Worm (Caenorhabditis elegans) whole organism, L4 larva: ENCODE data around the gene ptr-19.
A peak's percentile ranks its signal among the peaks of the same experiment; 100 is the strongest.

Source experiments
- D1046.2 ChIP-seq: fragments of 200-800 bp; sonication (Bioruptor generic); IDR thresholded peaks from 2 replicates; pipeline ENCODE4 v1.3.6; 2022; ENCODE audit warnings: missing genetic modification characterization, missing compliant biosample characterization
- F10B5.3 ChIP-seq: sonication (generic microtip); optimal IDR thresholded peaks from 2 replicates; lab custom pipeline; 2016; ENCODE audit warnings: mild to moderate bottlenecking, missing genetic modification characterization, missing compliant biosample characterization
- F26F4.8 ChIP-seq: fragments of 200-800 bp; sonication (Bioruptor generic); conservative IDR thresholded peaks from 2 replicates; pipeline ENCODE4 v1.3.6; 2022; ENCODE audit warnings: missing genetic modification characterization, missing compliant biosample characterization
- T26A8.4 ChIP-seq: fragments of 200-800 bp; sonication (Bioruptor generic); IDR thresholded peaks from 2 replicates; pipeline ENCODE4 v1.3.6; 2022; ENCODE audit warnings: missing genetic modification characterization, missing compliant biosample characterization
- aha-1 ChIP-seq: fragments of 150-350 bp; peaks from one replicate; lab custom pipeline; 2014; ENCODE audit warnings: missing biosample characterization, missing genetic modification characterization
- aly-2 ChIP-seq: sonication (generic microtip); optimal IDR thresholded peaks from 2 replicates; lab custom pipeline; 2018; ENCODE audit warnings: missing biosample characterization, missing genetic modification characterization
- arid-1 ChIP-seq: fragments of 200-800 bp; sonication (Bioruptor generic); conservative IDR thresholded peaks from 2 replicates; pipeline ENCODE4 v1.3.6; 2022; ENCODE audit warnings: missing genetic modification reagents, missing genetic modification characterization, missing compliant biosample characterization
- ceh-20 ChIP-seq: fragments of 200-800 bp; sonication (Bioruptor generic); IDR thresholded peaks from 2 replicates; pipeline ENCODE4 v1.3.6; 2022; ENCODE audit warnings: missing genetic modification reagents, missing genetic modification characterization, missing compliant biosample characterization
- ceh-32 ChIP-seq: sonication (generic microtip); optimal IDR thresholded peaks from 2 replicates; lab custom pipeline; 2016; ENCODE audit warnings: mild to moderate bottlenecking, missing genetic modification characterization, missing compliant biosample characterization; ENCODE audit not compliant: poor library complexity
- ceh-82 ChIP-seq: sonication (generic microtip); optimal IDR thresholded peaks from 2 replicates; lab custom pipeline; 2017; ENCODE audit warnings: missing biosample characterization, missing genetic modification characterization
- ces-1 ChIP-seq: fragments of 150-350 bp; sonication (generic microtip); optimal IDR thresholded peaks from 4 replicates; lab custom pipeline; 2014; ENCODE audit warnings: missing biosample characterization, missing genetic modification reagents, missing genetic modification characterization
- ctbp-1 ChIP-seq: fragments of 200-800 bp; sonication (Bioruptor generic); IDR thresholded peaks from 2 replicates; pipeline ENCODE4 v1.3.6; 2022; ENCODE audit warnings: missing genetic modification reagents, missing genetic modification characterization, missing compliant biosample characterization
- daf-16 ChIP-seq, 3 experiments: sonication (generic microtip); optimal IDR thresholded peaks; 2 replicates each; lab custom pipeline; 2016 to 2017; ENCODE audit warnings: missing genetic modification characterization in 3 of 3, missing genetic modification reagents in 3 of 3, mild to moderate bottlenecking in 2 of 3, missing compliant biosample characterization in 2 of 3, missing biosample characterization in 1 of 3, moderate library complexity in 1 of 3
- daf-19 ChIP-seq: fragments of 200-800 bp; sonication (Bioruptor generic); conservative IDR thresholded peaks from 2 replicates; pipeline ENCODE4 v1.3.6; 2022; ENCODE audit warnings: missing genetic modification characterization, missing compliant biosample characterization
- dmd-6 ChIP-seq: fragments of 200-800 bp; sonication (Bioruptor generic); IDR thresholded peaks from 2 replicates; pipeline ENCODE4 v1.3.6; 2022; ENCODE audit warnings: missing genetic modification reagents, missing genetic modification characterization, missing compliant biosample characterization
- dve-1 ChIP-seq: sonication (generic microtip); optimal IDR thresholded peaks from 2 replicates; lab custom pipeline; 2017; ENCODE audit warnings: antibody characterized with exemption, mild to moderate bottlenecking, missing genetic modification characterization, missing compliant biosample characterization; ENCODE audit not compliant: insufficient read depth
- egl-43 ChIP-seq: fragments of 200-800 bp; sonication (Bioruptor generic); IDR thresholded peaks from 2 replicates; pipeline ENCODE4 v1.3.6; 2022; ENCODE audit warnings: missing genetic modification reagents, missing genetic modification characterization, missing compliant biosample characterization
- fkh-10 ChIP-seq: fragments of 150-350 bp; optimal IDR thresholded peaks from 2 replicates; lab custom pipeline; 2014; ENCODE audit warnings: missing biosample characterization, missing genetic modification reagents, missing genetic modification characterization
- fos-1 ChIP-seq: fragments of 150-350 bp; optimal IDR thresholded peaks from 2 replicates; lab custom pipeline; 2014; ENCODE audit warnings: missing biosample characterization, missing genetic modification characterization
- gei-8 ChIP-seq: fragments of 200-800 bp; sonication (Bioruptor generic); optimal IDR thresholded peaks from 2 replicates; lab custom pipeline; 2018; ENCODE audit warnings: mild to moderate bottlenecking, missing genetic modification characterization, missing compliant biosample characterization
- hif-1 ChIP-seq, 2 experiments: sonication (generic microtip); optimal IDR thresholded peaks; 2 replicates each; lab custom pipeline; 2016 to 2017; ENCODE audit warnings: missing compliant biosample characterization in 2 of 2, missing genetic modification characterization in 2 of 2, missing genetic modification reagents in 2 of 2, missing genotype in 2 of 2, mild to moderate bottlenecking in 1 of 2
- hlh-11 ChIP-seq: fragments of 200-800 bp; sonication (Bioruptor generic); optimal IDR thresholded peaks from 2 replicates; lab custom pipeline; 2018; ENCODE audit warnings: mild to moderate bottlenecking, missing genetic modification characterization, missing compliant biosample characterization
- hmg-1.1 ChIP-seq: fragments of 200-800 bp; sonication (Bioruptor generic); IDR thresholded peaks from 2 replicates; pipeline ENCODE4 v1.3.6; 2022; ENCODE audit warnings: missing genetic modification reagents, missing genetic modification characterization, missing compliant biosample characterization
- lin-1 ChIP-seq: fragments of 200-800 bp; sonication (Bioruptor generic); IDR thresholded peaks from 2 replicates; pipeline ENCODE4 v1.3.6; 2022; ENCODE audit warnings: missing genetic modification reagents, missing genetic modification characterization, missing compliant biosample characterization
- lin-39 ChIP-seq: fragments of 150-350 bp; optimal IDR thresholded peaks from 2 replicates; lab custom pipeline; 2014; ENCODE audit warnings: missing biosample characterization, missing genetic modification reagents, missing genetic modification characterization
- lir-3 ChIP-seq: sonication (generic microtip); optimal IDR thresholded peaks from 2 replicates; lab custom pipeline; 2016; ENCODE audit warnings: mild to moderate bottlenecking, missing genetic modification characterization, missing compliant biosample characterization
- lsy-2 ChIP-seq, 2 experiments: fragments of 150-350 bp in 1 of 2; sonication (generic microtip) in 1 of 2; optimal IDR thresholded peaks; 2 replicates each; lab custom pipeline; 2014 to 2017; ENCODE audit warnings: missing biosample characterization in 2 of 2, missing genetic modification characterization in 2 of 2
- madf-9 ChIP-seq: fragments of 200-800 bp; sonication (Bioruptor generic); conservative IDR thresholded peaks from 2 replicates; pipeline ENCODE4 v1.3.6; 2022; ENCODE audit warnings: missing genetic modification reagents, missing genetic modification characterization, missing compliant biosample characterization
- mep-1 ChIP-seq: fragments of 150-350 bp; sonication (generic microtip); optimal IDR thresholded peaks from 3 replicates; lab custom pipeline; 2014; ENCODE audit warnings: missing biosample characterization, missing genetic modification characterization
- mes-2 ChIP-seq: sonication (generic microtip); optimal IDR thresholded peaks from 2 replicates; lab custom pipeline; 2016; ENCODE audit warnings: missing genotype, mild to moderate bottlenecking, missing genetic modification characterization, missing compliant biosample characterization; ENCODE audit not compliant: poor library complexity, severe bottlenecking
- nhr-102 ChIP-seq: sonication (generic microtip); optimal IDR thresholded peaks from 2 replicates; lab custom pipeline; 2016; ENCODE audit warnings: mild to moderate bottlenecking, missing genetic modification characterization, moderate library complexity, missing compliant biosample characterization
- nhr-111 ChIP-seq: fragments of 200-800 bp; sonication (Bioruptor generic); optimal IDR thresholded peaks from 2 replicates; lab custom pipeline; 2018; ENCODE audit warnings: mild to moderate bottlenecking, missing genetic modification characterization, missing compliant biosample characterization
- nhr-25 ChIP-seq: sonication (generic microtip); optimal IDR thresholded peaks from 2 replicates; lab custom pipeline; 2017; ENCODE audit warnings: missing genetic modification characterization, mild to moderate bottlenecking, missing compliant biosample characterization, antibody characterized with exemption, moderate library complexity, borderline replicate concordance; ENCODE audit not compliant: insufficient read depth
- nhr-41 ChIP-seq: fragments of 200-800 bp; sonication (Bioruptor generic); IDR thresholded peaks from 2 replicates; pipeline ENCODE4 v1.3.6; 2022; ENCODE audit warnings: missing genetic modification reagents, missing genetic modification characterization, missing compliant biosample characterization
- nhr-76 ChIP-seq: fragments of 150-350 bp; optimal IDR thresholded peaks from 2 replicates; lab custom pipeline; 2014; ENCODE audit warnings: missing biosample characterization, missing genetic modification characterization
- nhr-77 ChIP-seq: fragments of 150-350 bp; optimal IDR thresholded peaks from 2 replicates; lab custom pipeline; 2014; ENCODE audit warnings: missing biosample characterization, missing genetic modification characterization
- php-3 ChIP-seq: fragments of 200-800 bp; sonication (Bioruptor generic); IDR thresholded peaks from 2 replicates; pipeline ENCODE4 v1.3.6; 2022; ENCODE audit warnings: missing genetic modification reagents, missing genetic modification characterization, missing compliant biosample characterization
- rbr-2 ChIP-seq: sonication (generic microtip); optimal IDR thresholded peaks from 2 replicates; lab custom pipeline; 2016; ENCODE audit warnings: missing genotype, missing genetic modification characterization, missing compliant biosample characterization
- saeg-2 ChIP-seq: fragments of 200-800 bp; sonication (Bioruptor generic); IDR thresholded peaks from 2 replicates; pipeline ENCODE4 v1.3.6; 2022; ENCODE audit warnings: missing genetic modification reagents, missing genetic modification characterization, missing compliant biosample characterization
- sdz-12 ChIP-seq: fragments of 200-800 bp; sonication (Bioruptor generic); optimal IDR thresholded peaks from 2 replicates; lab custom pipeline; 2018; ENCODE audit warnings: mild to moderate bottlenecking, missing genetic modification characterization, missing compliant biosample characterization
- set-16 ChIP-seq: fragments of 200-800 bp; sonication (Bioruptor generic); IDR thresholded peaks from 2 replicates; pipeline ENCODE4 v1.3.6; 2022; ENCODE audit warnings: missing genetic modification reagents, missing genetic modification characterization, missing compliant biosample characterization
- snpc-1.2 ChIP-seq: fragments of 200-800 bp; sonication (Bioruptor generic); IDR thresholded peaks from 2 replicates; pipeline ENCODE4 v1.3.6; 2022; ENCODE audit warnings: missing genetic modification reagents, missing genetic modification characterization, missing compliant biosample characterization
- spr-1 ChIP-seq: sonication (generic microtip); optimal IDR thresholded peaks from 2 replicates; lab custom pipeline; 2016; ENCODE audit warnings: mild to moderate bottlenecking, missing genetic modification characterization, missing compliant biosample characterization
- spr-3 ChIP-seq: fragments of 200-800 bp; sonication (Bioruptor generic); optimal IDR thresholded peaks from 2 replicates; lab custom pipeline; 2018; ENCODE audit warnings: mild to moderate bottlenecking, missing genetic modification characterization, missing compliant biosample characterization
- tra-1 ChIP-seq: fragments of 200-800 bp; sonication (Bioruptor generic); IDR thresholded peaks from 2 replicates; pipeline ENCODE4 v1.3.6; 2022; ENCODE audit warnings: missing genetic modification reagents, missing genetic modification characterization, missing compliant biosample characterization
- vab-7 ChIP-seq: fragments of 200-800 bp; sonication (Bioruptor generic); IDR thresholded peaks from 2 replicates; pipeline ENCODE4 v1.3.6; 2022; ENCODE audit warnings: missing genetic modification reagents, missing genetic modification characterization, missing compliant biosample characterization
- zfp-2 ChIP-seq: sonication (generic microtip); optimal IDR thresholded peaks from 2 replicates; lab custom pipeline; 2016; ENCODE audit warnings: mild to moderate bottlenecking, missing genetic modification characterization, missing compliant biosample characterization
- zfp-3 ChIP-seq: fragments of 200-800 bp; sonication (Bioruptor generic); conservative IDR thresholded peaks from 2 replicates; pipeline ENCODE4 v1.3.6; 2022; ENCODE audit warnings: missing genetic modification reagents, missing genetic modification characterization, missing compliant biosample characterization
- zip-2 ChIP-seq: fragments of 150-350 bp; optimal IDR thresholded peaks from 2 replicates; lab custom pipeline; 2014; ENCODE audit warnings: missing biosample characterization, missing genetic modification characterization

ptr-19 gene

DNA sequence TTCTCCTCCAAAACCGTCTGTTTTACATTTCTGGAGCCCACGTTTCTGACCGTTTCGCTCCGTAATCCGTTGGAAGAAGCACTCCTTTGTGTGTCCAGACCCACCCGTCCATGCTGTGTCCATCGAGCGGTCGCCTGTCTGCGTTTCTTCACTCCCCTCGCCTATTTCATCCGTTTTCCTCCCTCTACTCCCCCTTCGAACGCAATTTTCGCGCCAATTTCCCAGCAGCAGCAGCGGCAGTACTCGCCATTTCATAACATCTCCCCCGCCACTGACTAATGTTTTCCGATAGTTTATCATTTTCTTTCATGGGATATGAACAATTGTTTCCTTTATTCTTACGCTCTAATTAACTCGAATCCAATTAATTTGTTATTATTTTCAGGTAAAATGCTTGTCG, 26.3 kb downstream of the ptr-19 start (continued):
- TF ChIP-seq madf-9 (GFP tag; lab: Robert Waterston, UW), result no peak
- no peak for TF ChIP-seq ceh-82 (tag; lab: Kevin White, UChicago)
- 0 out of 2 replicates have a peak, but pooled peaks have one; percentile 37 for TF ChIP-seq ctbp-1 (GFP tag; lab: Robert Waterston, UW)
- no peak for TF ChIP-seq saeg-2 (GFP tag; lab: Robert Waterston, UW)
- peak; percentile 95 for TF ChIP-seq aha-1 (tag; lab: Kevin White, UChicago)
- 0 out of 2 replicates have a peak, but pooled peaks have one; percentile 14 for TF ChIP-seq arid-1
- TF ChIP-seq vab-7 (GFP tag; lab: Robert Waterston, UW), result no peak
- no peak for TF ChIP-seq daf-19
- TF ChIP-seq F26F4.8 (GFP tag; lab: Robert Waterston, UW), result no peak
- TF ChIP-seq F10B5.3 (tag; lab: Kevin White, UChicago), result no peak
- no peak for TF ChIP-seq lsy-2 (tag; optimal IDR thresholded peaks at IDR 0.05; lab: Kevin White, UChicago)
- TF ChIP-seq fkh-10 (GFP tag; lab: Kevin White, UChicago), result no peak
- TF ChIP-seq nhr-111 (GFP tag; lab: Kevin White, UChicago), result no peak
- no peak for TF ChIP-seq dve-1
- no peak for TF ChIP-seq nhr-77
- TF ChIP-seq D1046.2, result 0 out of 2 replicates have a peak, but pooled peaks have one; percentile 25
- TF ChIP-seq lir-3 (tag; lab: Kevin White, UChicago), result no peak
- no peak for TF ChIP-seq nhr-76 (tag; lab: Kevin White, UChicago)
- TF ChIP-seq lin-39 (tag; lab: Kevin White, UChicago), result no peak
- no peak for TF ChIP-seq T26A8.4 (GFP tag; lab: Robert Waterston, UW)
- TF ChIP-seq mes-2 (tag; lab: Kevin White, UChicago), result peak; percentile 36
- TF ChIP-seq aly-2, result no peak
- peak; percentile 34 for TF ChIP-seq rbr-2 (tag; lab: Kevin White, UChicago)
- no peak; the same call in 1 of the 2 replicates for TF ChIP-seq ceh-20
- no peak for TF ChIP-seq snpc-1.2 (GFP tag; lab: Robert Waterston, UW)
- no peak for TF ChIP-seq daf-16 (GFP tag; optimal IDR thresholded peaks at IDR 0.05; lab: Kevin White, UChicago)
- TF ChIP-seq daf-16 (tag; optimal IDR thresholded peaks at IDR 0.05; lab: Kevin White, UChicago), result no peak
- TF ChIP-seq zip-2 (tag; lab: Kevin White, UChicago), result no peak
- TF ChIP-seq set-16, result peak; percentile 53
- TF ChIP-seq zfp-2, result no peak
- TF ChIP-seq fos-1 (tag; lab: Kevin White, UChicago), result no peak
- TF ChIP-seq hif-1 (tag; optimal IDR thresholded peaks at IDR 0.05; lab: Kevin White, UChicago), result peak in 1 of 2 experiments; percentile 20
- TF ChIP-seq hlh-11 (tag; lab: Kevin White, UChicago), result peak; percentile 55
- no peak for TF ChIP-seq nhr-25 (tag; lab: Kevin White, UChicago)
- peak; percentile 64; the same call in 1 of the 2 replicates for TF ChIP-seq hmg-1.1 (GFP tag; lab: Robert Waterston, UW)
- no peak; the same call in 1 of the 2 replicates for TF ChIP-seq dmd-6 (GFP tag; lab: Robert Waterston, UW)
- TF ChIP-seq zfp-3 (GFP tag; lab: Robert Waterston, UW), result no peak
- TF ChIP-seq mep-1, result peak; percentile 19
- TF ChIP-seq lin-1 (GFP tag; lab: Robert Waterston, UW), result no peak
- TF ChIP-seq spr-1, result no peak
- no peak for TF ChIP-seq php-3
- no peak for TF ChIP-seq ceh-32 (tag; lab: Kevin White, UChicago)
- TF ChIP-seq tra-1, result no peak
- TF ChIP-seq nhr-102 (tag; lab: Kevin White, UChicago), result no peak
- TF ChIP-seq spr-3 (GFP tag; lab: Kevin White, UChicago), result no peak
- TF ChIP-seq gei-8 (GFP tag; lab: Kevin White, UChicago), result no peak
- no peak for TF ChIP-seq nhr-41 (GFP tag; lab: Robert Waterston, UW)
- TF ChIP-seq ces-1 (GFP tag; lab: Kevin White, UChicago), result no peak
- 0 out of 2 replicates have a peak, but pooled peaks have one; percentile 7 for TF ChIP-seq egl-43 (GFP tag; lab: Robert Waterston, UW)
- no peak for TF ChIP-seq sdz-12 (GFP tag; lab: Kevin White, UChicago)
